Worm (Caenorhabditis elegans) whole organism, late embryonic: ENCODE data around the gene C39D10.11.

Source experiments
- fkh-6 ChIP-seq: sonication (generic microtip); optimal IDR thresholded peaks from 2 replicates; lab custom pipeline; 2016; ENCODE audit warnings: missing genetic modification characterization, missing compliant biosample characterization
- hlh-15 ChIP-seq: sonication (generic microtip); optimal IDR thresholded peaks from 2 replicates; lab custom pipeline; 2016; ENCODE audit warnings: missing genetic modification characterization, missing compliant biosample characterization
- pha-4 ChIP-seq: fragments of 150-350 bp; optimal IDR thresholded peaks from 2 replicates; lab custom pipeline; 2018; ENCODE audit warnings: missing biosample characterization, missing genetic modification reagents, missing genetic modification characterization

- TF ChIP-seq pha-4 (tag; lab: Kevin White, UChicago) (no peak), hlh-15 (tag; lab: Kevin White, UChicago) (no peak), fkh-6 (tag; lab: Kevin White, UChicago) (no peak)
These were observed 22.1 kb downstream of the C39D10.11 start, which contains the start of gene zig-4 for ce11 chrX:7925134-7925533.
